Fruit fly (Drosophila melanogaster): ENCODE data around the gene Hr4.

The Hr4 gene

DNA sequence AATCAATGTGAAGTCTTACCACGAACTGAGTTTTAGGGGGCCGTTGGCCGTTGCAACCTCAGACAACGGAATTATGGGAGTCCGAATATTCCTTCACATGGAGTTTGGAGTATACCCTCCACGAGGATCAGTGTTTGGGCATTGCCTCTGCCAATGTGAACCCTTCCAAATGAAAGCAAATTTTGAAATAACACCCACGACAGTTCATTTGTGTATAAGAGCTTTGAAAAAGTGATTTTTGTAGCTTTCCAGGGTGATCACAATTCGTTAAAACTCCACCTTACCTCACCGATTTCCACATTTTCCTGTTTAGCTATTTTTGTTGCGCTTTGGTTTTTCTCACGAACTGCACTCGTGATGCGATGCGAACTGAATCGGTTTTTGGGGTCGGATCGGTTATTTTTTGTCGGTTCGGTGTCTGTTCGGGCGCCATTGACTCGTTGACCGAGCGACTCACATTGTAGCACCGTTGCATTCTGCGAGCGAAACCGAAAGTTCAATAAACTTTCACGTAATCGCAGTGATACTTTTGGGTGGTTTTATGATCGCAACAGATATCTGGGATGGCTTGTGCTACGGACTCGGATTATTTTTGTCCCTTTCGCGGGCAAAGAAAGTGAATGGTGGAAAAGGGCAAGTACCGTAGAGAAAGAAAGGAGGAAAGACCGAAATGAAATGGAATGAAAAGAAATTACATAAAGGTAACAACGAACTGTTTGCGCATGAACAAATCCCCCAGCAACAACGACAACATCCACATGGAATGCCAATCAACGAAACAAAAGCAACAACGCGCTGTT is 28.2 kb downstream of the Hr4 start:
- TF ChIP-seq h (optimal IDR thresholded peaks at IDR 0.05), result no peak
- no peak for TF ChIP-seq insv (optimal IDR thresholded peaks at IDR 0.05)
- no peak for TF ChIP-seq psq (optimal IDR thresholded peaks at IDR 0.05)
- TF ChIP-seq Myc (optimal IDR thresholded peaks at IDR 0.05), result no peak
- no peak for TF ChIP-seq Sin3A (optimal IDR thresholded peaks at IDR 0.05)
- no peak for TF ChIP-seq ttk (optimal IDR thresholded peaks at IDR 0.05)

DNA sequence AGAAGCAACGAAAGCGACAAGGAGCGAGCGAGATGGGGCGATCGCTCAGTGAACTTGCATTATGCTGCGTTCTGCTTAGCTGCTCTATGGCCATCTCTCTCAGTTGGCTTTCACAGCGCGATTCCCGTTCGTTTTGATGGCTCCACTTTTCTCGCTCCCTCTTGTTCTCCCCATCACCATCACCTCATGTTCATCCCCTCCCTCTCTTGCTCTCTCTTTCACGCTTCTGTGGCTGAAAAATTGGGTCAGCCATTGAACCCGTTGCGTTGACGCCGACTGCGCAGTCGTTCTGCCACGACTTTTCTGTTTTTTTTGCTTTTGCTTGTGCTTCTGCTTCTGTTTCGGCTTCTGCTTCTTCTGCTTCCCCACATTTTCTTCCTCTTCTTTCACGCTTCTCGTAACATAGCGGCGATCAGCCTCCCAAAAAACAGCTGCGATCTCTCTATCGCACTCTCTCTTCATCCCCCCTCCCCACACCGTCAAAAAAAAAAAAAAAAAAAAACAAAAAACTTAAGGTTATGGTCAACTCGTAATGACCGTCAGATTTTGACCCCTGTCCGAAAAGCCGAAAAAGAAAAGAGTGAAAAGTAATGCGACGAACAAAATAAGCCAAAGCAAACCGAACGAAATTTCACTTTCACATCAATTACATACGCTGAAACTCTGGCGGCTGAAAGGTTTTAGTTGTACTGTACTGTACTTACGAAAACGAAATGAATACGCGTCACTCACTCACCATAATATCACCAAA is 29.0 kb downstream of the Hr4 start:
- TF ChIP-seq ttk (optimal IDR thresholded peaks at IDR 0.05), result no peak

DNA sequence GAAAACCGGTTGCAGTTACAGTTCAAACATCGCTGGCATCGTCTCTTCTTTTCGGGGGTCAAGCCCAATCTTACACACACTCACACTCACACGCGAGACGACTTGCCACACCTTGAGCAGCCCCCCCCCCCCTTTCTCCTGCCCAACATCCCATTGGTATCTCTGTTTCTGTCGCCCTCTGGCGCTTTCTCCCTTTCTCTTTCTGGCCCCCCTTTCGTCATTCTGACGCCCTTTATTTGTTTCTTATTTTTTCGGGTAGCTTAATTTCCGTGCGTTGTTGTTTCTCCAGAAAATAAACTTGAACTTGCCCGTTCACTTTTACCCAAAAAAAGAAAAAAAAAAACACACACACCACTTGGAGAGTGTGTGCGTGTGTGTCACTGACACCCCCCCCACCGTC is 30.4 kb downstream of the Hr4 start:
- TF ChIP-seq h (optimal IDR thresholded peaks at IDR 0.05) (no peak), Myc (optimal IDR thresholded peaks at IDR 0.05) (no peak), psq (optimal IDR thresholded peaks at IDR 0.05) (no peak), Sin3A (optimal IDR thresholded peaks at IDR 0.05) (no peak), ttk (optimal IDR thresholded peaks at IDR 0.05) (no peak), insv (optimal IDR thresholded peaks at IDR 0.05) (no peak)

DNA sequence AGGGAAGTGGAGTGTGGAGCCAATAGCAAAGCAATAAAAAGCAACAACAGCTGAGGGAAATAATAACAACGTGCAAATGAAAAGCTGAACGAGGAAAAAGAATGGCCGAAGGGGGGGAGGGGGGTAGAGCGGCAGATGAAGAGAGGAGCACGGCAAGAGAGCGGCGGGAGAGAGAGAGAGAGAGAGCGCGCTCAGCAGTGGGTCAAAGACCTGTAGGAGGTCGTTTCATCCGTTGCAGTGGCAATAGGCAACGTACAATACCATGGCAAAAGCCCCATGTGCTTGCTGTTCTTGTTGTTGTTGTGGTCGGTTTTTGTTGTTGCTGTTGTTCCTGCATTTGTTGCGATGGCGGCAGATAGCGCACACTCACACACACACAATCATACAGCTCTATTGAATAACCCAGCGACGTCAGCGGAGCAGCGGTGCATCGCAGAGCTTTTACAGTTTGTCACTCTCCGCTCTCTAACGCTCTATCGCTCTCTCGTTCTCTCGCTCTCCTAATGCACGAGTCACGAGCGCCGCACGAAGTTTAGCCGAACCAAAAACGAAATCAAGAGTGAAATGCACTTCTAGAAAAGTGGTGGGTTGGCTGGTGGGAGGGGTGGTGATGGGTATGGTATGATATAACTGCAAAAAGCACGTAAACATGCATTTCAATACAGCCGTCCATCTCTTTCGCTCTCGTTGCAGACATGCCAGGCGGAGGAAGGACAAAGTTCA is 34.3 kb downstream of the Hr4 start:
- no peak for TF ChIP-seq insv (optimal IDR thresholded peaks at IDR 0.05)
- no peak for TF ChIP-seq Sin3A (optimal IDR thresholded peaks at IDR 0.05)

DNA sequence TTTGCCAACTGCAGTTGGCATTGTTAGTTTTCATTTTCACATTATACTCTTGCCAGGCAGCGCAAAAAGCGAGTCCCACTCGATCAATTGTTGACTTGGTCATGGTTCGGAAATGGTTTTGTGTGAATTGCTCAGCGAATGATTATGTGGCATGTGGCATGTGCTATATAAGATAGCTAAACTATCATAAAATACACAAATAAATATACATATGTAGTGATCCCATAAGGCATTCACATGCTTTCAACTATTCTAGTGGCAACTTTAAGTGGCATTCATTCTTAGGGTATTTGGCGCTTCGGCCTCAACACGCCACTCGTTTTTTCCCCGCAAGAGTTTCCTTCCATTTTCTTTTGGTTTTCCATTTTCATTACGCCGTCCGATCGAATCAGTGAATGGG is 37.3 kb downstream of the Hr4 start:
- TF ChIP-seq Myc (optimal IDR thresholded peaks at IDR 0.05) (no peak), insv (optimal IDR thresholded peaks at IDR 0.05) (no peak), Sin3A (optimal IDR thresholded peaks at IDR 0.05) (no peak), ttk (optimal IDR thresholded peaks at IDR 0.05) (no peak), psq (optimal IDR thresholded peaks at IDR 0.05) (no peak), h (optimal IDR thresholded peaks at IDR 0.05) (no peak)

DNA sequence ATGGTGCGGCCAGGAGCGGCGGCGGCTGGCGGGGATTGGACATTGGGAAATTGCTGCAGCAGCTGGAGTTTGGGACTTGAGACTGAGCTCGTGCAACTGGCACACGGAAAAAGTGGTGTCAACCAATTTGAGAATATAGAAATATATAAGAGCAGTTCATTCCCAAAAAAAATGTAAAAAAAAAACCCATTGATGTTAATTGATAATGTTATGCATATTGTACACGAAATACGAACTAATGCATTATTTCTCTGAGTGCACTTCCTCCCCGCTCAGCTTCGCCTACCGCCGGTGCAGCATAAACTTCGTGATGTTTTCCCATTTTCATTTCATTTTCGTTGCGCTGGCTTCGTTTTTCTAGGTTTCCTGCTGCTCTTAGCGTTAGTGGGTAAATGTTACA is 37.9 kb downstream of the Hr4 start:
- TF ChIP-seq Myc (optimal IDR thresholded peaks at IDR 0.05) (no peak), insv (optimal IDR thresholded peaks at IDR 0.05) (no peak), psq (optimal IDR thresholded peaks at IDR 0.05) (no peak), h (optimal IDR thresholded peaks at IDR 0.05) (no peak), ttk (optimal IDR thresholded peaks at IDR 0.05) (no peak), Sin3A (optimal IDR thresholded peaks at IDR 0.05) (no peak)

DNA sequence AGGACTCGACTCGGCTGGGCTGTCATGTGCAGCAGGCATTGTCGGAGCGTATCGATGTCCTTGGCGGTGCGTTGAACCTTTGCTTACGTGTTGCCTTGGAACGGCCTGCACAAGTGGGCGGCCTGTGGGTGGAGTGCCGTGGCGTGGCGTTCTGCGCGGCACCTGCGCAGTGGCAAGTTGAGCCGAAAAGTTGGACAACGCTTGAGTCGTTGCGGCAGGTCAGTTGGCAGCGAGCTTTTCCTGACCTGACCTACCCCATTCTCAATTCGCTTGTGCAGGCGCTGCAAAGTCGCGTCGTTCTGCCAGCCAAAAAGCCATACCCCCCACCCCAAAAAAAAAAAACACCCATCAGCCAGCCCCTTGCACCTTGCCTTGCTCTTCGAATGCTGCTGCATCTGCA is 40.0 kb downstream of the Hr4 start:
- no peak for TF ChIP-seq Sin3A (optimal IDR thresholded peaks at IDR 0.05)

DNA sequence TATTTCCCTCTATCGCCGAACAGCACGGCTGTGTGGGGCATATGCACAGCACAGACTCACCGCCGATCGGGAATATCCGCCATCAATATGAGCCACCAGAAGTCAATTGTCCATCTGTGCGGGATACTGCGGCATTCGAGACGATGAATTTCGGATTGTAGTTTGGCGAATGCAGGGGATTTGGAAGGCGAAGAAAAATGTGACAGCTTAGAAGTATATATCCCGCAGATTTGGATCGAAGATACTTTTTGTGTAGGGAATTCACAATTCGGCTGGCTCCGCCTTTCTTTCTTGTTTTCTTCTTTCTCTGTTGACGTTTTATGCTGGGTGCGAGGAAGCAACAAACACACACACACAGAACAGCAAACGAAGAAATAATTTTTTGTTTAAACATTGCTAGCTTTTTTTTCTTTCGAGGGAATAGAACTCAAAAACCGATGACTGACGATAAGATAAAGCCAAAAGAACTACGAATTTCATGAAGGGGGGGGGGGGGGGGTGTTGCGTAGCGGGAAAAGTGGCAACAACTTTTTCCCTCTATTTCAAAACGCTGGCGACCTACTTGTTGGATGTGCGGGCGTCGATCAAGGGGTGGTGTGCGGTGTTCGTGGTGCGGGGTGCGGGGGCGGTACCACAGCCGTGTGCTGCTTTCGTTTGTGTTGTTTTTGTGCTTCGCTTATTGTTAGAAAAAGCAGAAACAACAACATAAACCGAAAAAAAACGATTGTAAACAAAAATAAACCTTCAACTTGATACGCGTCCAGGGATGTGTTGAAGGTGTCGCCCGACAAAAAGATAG is 42.6 kb downstream of the Hr4 start:
- TF ChIP-seq psq (optimal IDR thresholded peaks at IDR 0.05) (no peak), insv (optimal IDR thresholded peaks at IDR 0.05) (no peak), ttk (optimal IDR thresholded peaks at IDR 0.05) (no peak), h (optimal IDR thresholded peaks at IDR 0.05) (no peak)

DNA sequence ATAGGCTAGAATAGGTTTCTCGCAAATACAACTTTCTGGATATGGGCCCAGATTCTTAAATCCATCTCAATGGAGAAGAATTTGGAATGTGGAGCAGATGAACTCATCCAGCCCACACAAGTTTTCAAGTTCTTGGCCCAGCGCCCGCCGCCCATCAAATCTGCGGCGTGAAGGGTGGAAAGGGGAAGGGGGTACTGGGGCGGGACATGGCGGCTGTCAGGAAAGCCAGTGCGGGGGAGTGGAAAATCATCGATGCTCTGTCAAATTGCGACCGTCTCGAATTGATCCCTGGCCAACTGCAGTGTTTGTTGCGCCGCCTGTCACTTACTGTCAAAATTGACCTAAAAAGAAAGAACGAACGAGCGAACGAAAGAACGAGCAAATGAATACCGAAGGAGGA is 43.8 kb downstream of the Hr4 start:
- TF ChIP-seq Myc (optimal IDR thresholded peaks at IDR 0.05) (no peak), psq (optimal IDR thresholded peaks at IDR 0.05) (no peak), Sin3A (optimal IDR thresholded peaks at IDR 0.05) (no peak), ttk (optimal IDR thresholded peaks at IDR 0.05) (no peak), h (optimal IDR thresholded peaks at IDR 0.05) (no peak), insv (optimal IDR thresholded peaks at IDR 0.05) (no peak)

DNA sequence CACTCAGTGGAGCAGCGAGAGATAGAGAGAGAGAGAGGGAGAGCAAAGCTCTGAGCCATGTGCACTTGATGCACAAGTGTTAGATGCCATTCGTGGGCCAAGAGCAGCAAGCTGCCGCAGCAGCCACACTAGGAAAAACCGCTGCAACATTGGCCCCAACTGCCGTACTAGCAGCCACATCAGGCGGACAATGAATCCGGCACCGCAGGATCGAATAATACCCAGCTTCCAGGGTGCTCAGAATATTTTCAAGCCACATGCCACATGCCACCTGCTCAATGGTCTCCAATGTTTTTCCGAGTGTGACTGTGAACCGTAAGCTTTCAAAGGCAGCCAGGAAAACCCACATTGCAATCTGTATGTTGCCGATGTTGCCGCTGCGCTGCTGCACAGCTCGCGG is 46.9 kb downstream of the Hr4 start:
- TF ChIP-seq Myc (optimal IDR thresholded peaks at IDR 0.05) (no peak), Sin3A (optimal IDR thresholded peaks at IDR 0.05) (no peak), h (optimal IDR thresholded peaks at IDR 0.05) (no peak), insv (optimal IDR thresholded peaks at IDR 0.05) (no peak), psq (optimal IDR thresholded peaks at IDR 0.05) (no peak), ttk (optimal IDR thresholded peaks at IDR 0.05) (no peak)

DNA sequence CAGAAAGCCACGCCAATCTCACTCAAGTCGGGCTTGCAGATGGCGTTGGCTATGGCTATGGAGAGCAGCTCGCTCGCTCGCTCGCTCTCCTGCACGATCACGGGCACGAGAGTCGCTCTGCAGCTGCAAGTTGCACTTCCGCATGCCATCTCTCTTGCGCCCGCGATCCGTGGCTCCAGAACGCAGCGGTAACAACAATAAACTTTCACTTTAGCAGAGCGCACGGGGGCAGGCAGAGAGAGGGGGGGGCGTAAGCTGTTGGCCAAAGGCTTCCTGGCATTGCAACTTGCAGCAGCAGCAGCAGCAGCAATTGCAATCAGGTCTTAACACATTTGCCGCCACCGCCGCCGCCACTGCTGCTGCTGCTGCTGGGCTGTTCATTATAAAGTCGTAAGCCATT is 48.2 kb downstream of the Hr4 start:
- no peak for TF ChIP-seq Sin3A (optimal IDR thresholded peaks at IDR 0.05)
- TF ChIP-seq psq (optimal IDR thresholded peaks at IDR 0.05), result no peak
- TF ChIP-seq ttk (optimal IDR thresholded peaks at IDR 0.05), result no peak
- no peak for TF ChIP-seq insv (optimal IDR thresholded peaks at IDR 0.05)
- TF ChIP-seq Myc (optimal IDR thresholded peaks at IDR 0.05), result no peak
- TF ChIP-seq h (optimal IDR thresholded peaks at IDR 0.05), result no peak

DNA sequence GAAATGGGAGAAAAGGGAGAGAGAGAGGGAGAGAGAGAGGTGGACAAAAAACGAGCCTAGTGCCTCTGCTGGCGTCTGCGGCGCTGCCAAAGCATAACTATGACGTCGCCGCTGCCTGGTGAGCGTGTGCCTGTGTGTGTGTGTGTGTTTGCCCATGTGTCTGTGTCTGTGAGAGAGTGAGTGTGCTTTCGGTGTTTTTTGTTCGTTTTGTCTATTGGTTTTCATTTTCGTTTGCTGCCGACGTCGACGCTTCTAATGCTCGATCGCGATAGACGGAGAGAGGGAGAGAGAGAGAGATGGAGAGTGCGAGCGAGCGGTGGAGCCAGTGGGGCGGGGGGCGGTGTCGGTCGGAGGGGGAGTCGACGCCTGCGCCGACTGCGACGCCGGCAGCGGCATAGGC is 50.1 kb downstream of the Hr4 start:
- no peak for TF ChIP-seq insv (optimal IDR thresholded peaks at IDR 0.05)
- no peak for TF ChIP-seq h (optimal IDR thresholded peaks at IDR 0.05)
- TF ChIP-seq Sin3A (optimal IDR thresholded peaks at IDR 0.05), result no peak
- TF ChIP-seq Myc (optimal IDR thresholded peaks at IDR 0.05), result no peak
- no peak for TF ChIP-seq ttk (optimal IDR thresholded peaks at IDR 0.05)
- TF ChIP-seq psq (optimal IDR thresholded peaks at IDR 0.05), result no peak

Data from Kc167 (cell line).